Fruit fly (Drosophila melanogaster) whole organism, adult: ENCODE data around the gene Ziz.

Source experiments
- CG12768 ChIP-seq: fragments of 200-800 bp; sonication (Bioruptor generic); optimal IDR thresholded peaks from 2 replicates; lab custom pipeline; 2017; ENCODE audit warnings: missing biosample characterization, missing genetic modification characterization, mild to moderate bottlenecking, moderate library complexity, missing genetic modification reagents
- CG14711 ChIP-seq: fragments of 200-800 bp; sonication (Bioruptor generic); optimal IDR thresholded peaks from 2 replicates; lab custom pipeline; 2018; ENCODE audit warnings: missing biosample characterization, mild to moderate bottlenecking, missing genetic modification characterization, moderate library complexity
- Crg-1 ChIP-seq: fragments of 200-800 bp; sonication (Bioruptor generic); optimal IDR thresholded peaks from 2 replicates; lab custom pipeline; 2016; ENCODE audit warnings: missing biosample characterization, missing genetic modification characterization
- Hr96 ChIP-seq: fragments of 200-800 bp; sonication (Bioruptor generic); optimal IDR thresholded peaks from 2 replicates; lab custom pipeline; 2016; ENCODE audit warnings: missing biosample characterization, missing genetic modification characterization
- Mnt ChIP-seq: fragments of 200-800 bp; sonication (Bioruptor generic); optimal IDR thresholded peaks from 2 replicates; lab custom pipeline; 2016; ENCODE audit warnings: missing biosample characterization, mild to moderate bottlenecking, missing genetic modification characterization
- bab1 ChIP-seq: fragments of 200-800 bp; sonication (Bioruptor generic); optimal IDR thresholded peaks from 3 replicates; lab custom pipeline; 2019; ENCODE audit warnings: missing biosample characterization, mild to moderate bottlenecking, missing genetic modification characterization, moderate library complexity
- cic ChIP-seq: fragments of 200-800 bp; sonication (Bioruptor generic); optimal IDR thresholded peaks from 2 replicates; lab custom pipeline; 2017; ENCODE audit warnings: missing biosample characterization, mild to moderate bottlenecking, missing genetic modification characterization, moderate library complexity
- cnc ChIP-seq, 2 experiments: fragments of >200 bp; optimal IDR thresholded peaks; 2 replicates each; lab custom pipeline; 2017
- kay ChIP-seq: fragments of 200-800 bp; sonication (Bioruptor generic); peaks from one replicate; lab custom pipeline; 2016; ENCODE audit warnings: missing biosample characterization, missing genetic modification characterization, borderline replicate concordance
- tj ChIP-seq: fragments of 200-800 bp; sonication (Bioruptor generic); optimal IDR thresholded peaks from 3 replicates; lab custom pipeline; 2017; ENCODE audit warnings: missing biosample characterization, mild to moderate bottlenecking, missing genetic modification characterization, moderate library complexity
- toe ChIP-seq: fragments of 200-800 bp; sonication (Bioruptor generic); optimal IDR thresholded peaks from 2 replicates; lab custom pipeline; 2016; ENCODE audit warnings: missing biosample characterization, missing genetic modification characterization

- TF ChIP-seq kay (GFP tag; lab: Kevin White, UChicago) (no peak), Crg-1 (GFP tag; lab: Kevin White, UChicago) (no peak), CG12768 (GFP tag; lab: Kevin White, UChicago) (no peak), cic (GFP tag; lab: Kevin White, UChicago) (no peak), bab1 (GFP tag; lab: Kevin White, UChicago) (no peak), Mnt (GFP tag; lab: Kevin White, UChicago) (no peak), CG14711 (tag; lab: Kevin White, UChicago) (no peak), tj (GFP tag; lab: Kevin White, UChicago) (no peak), Hr96 (no peak), toe (no peak), cnc (optimal IDR thresholded peaks at IDR 0.05; lab: Kevin White, UChicago) (no peak)
These were observed 68.3 kb downstream of the Ziz start for dm6 chr2L:7427786-7428137.
